Worm (Caenorhabditis elegans): ENCODE data around the gene tmc-2.

- TF ChIP-seq flh-1 (GFP tag; optimal IDR thresholded peaks at IDR 0.05) (no peak), nhr-12 (tag; optimal IDR thresholded peaks at IDR 0.05) (no peak)
Observed at ce11 chrX:9261626-9262189, 41.8 kb upstream of the tmc-2 start.
